Worm (Caenorhabditis elegans) whole organism, young adult: ENCODE results near the gene C17A2.3.

ENCODE experiments used
- B0019.2 ChIP-seq: fragments of 200-800 bp; sonication (Bioruptor generic); conservative IDR thresholded peaks from 2 replicates; pipeline ENCODE4 v1.3.6; 2022; ENCODE audit warnings: missing genetic modification reagents, missing genetic modification characterization, missing compliant biosample characterization
- D2030.7 ChIP-seq: fragments of 200-800 bp; sonication (Bioruptor generic); IDR thresholded peaks from 2 replicates; pipeline ENCODE4 v1.3.6; 2022; ENCODE audit warnings: missing genetic modification reagents, missing genetic modification characterization, missing compliant biosample characterization
- F33H1.4 ChIP-seq: fragments of 200-800 bp; sonication (Bioruptor generic); IDR thresholded peaks from 2 replicates; pipeline ENCODE4 v1.3.6; 2022; ENCODE audit warnings: missing genetic modification reagents, missing genetic modification characterization, missing compliant biosample characterization
- F49E8.2 ChIP-seq: sonication (generic microtip); optimal IDR thresholded peaks from 3 replicates; lab custom pipeline; 2017; ENCODE audit warnings: missing genetic modification characterization, mild to moderate bottlenecking, missing compliant biosample characterization, antibody characterized with exemption, moderate library complexity; ENCODE audit not compliant: insufficient read depth
- F52B5.7 ChIP-seq: sonication (generic microtip); optimal IDR thresholded peaks from 2 replicates; lab custom pipeline; 2016; ENCODE audit warnings: mild to moderate bottlenecking, missing genetic modification characterization, missing compliant biosample characterization
- K11D2.4 ChIP-seq: fragments of 200-800 bp; sonication (Bioruptor generic); IDR thresholded peaks from 2 replicates; pipeline ENCODE4 v1.3.6; 2022; ENCODE audit warnings: missing genetic modification reagents, missing genetic modification characterization, missing compliant biosample characterization
- K12H6.12 ChIP-seq: fragments of 200-800 bp; sonication (Bioruptor generic); optimal IDR thresholded peaks from 2 replicates; lab custom pipeline; 2018; ENCODE audit warnings: mild to moderate bottlenecking, missing genetic modification characterization, missing compliant biosample characterization
- T07F8.4 ChIP-seq: sonication (generic microtip); optimal IDR thresholded peaks from 2 replicates; lab custom pipeline; 2016; ENCODE audit warnings: mild to moderate bottlenecking, missing genetic modification characterization, moderate library complexity, missing compliant biosample characterization
- Y53G8AR.9 ChIP-seq: fragments of 200-800 bp; sonication (Bioruptor generic); conservative IDR thresholded peaks from 2 replicates; pipeline ENCODE4 v1.3.6; 2022; ENCODE audit warnings: missing genetic modification reagents, missing genetic modification characterization, missing compliant biosample characterization
- Y67H2A.10 ChIP-seq: fragments of 200-800 bp; sonication (Bioruptor generic); conservative IDR thresholded peaks from 2 replicates; pipeline ENCODE4 v1.3.6; 2022; ENCODE audit warnings: missing genetic modification reagents, missing genetic modification characterization, missing compliant biosample characterization
- Y79H2A.3 ChIP-seq: fragments of 200-800 bp; sonication (Bioruptor generic); conservative IDR thresholded peaks from 2 replicates; pipeline ENCODE4 v1.3.6; 2022; ENCODE audit warnings: missing genetic modification reagents, missing genetic modification characterization, missing compliant biosample characterization
- akir-1 ChIP-seq: fragments of 200-800 bp; sonication (Bioruptor generic); optimal IDR thresholded peaks from 2 replicates; lab custom pipeline; 2018; ENCODE audit warnings: mild to moderate bottlenecking, missing genetic modification characterization, moderate library complexity, missing compliant biosample characterization
- attf-5 ChIP-seq: fragments of 200-800 bp; sonication (Bioruptor generic); optimal IDR thresholded peaks from 2 replicates; lab custom pipeline; 2018; ENCODE audit warnings: mild to moderate bottlenecking, missing genetic modification characterization, missing compliant biosample characterization
- cebp-1 ChIP-seq, 2 experiments: fragments of 200-800 bp in 1 of 2; sonication (Bioruptor generic) in 1 of 2; sonication (generic microtip) in 1 of 2; IDR thresholded peaks in 1 of 2; optimal IDR thresholded peaks in 1 of 2; 2 replicates each; pipeline versions ENCODE4 v1.3.6 to Lab custom; 2017 to 2022; ENCODE audit warnings: missing compliant biosample characterization in 2 of 2, missing genetic modification characterization in 2 of 2, mild to moderate bottlenecking in 1 of 2, missing genetic modification reagents in 1 of 2, moderate library complexity in 1 of 2
- ceh-100 ChIP-seq: fragments of 200-800 bp; sonication (Bioruptor generic); IDR thresholded peaks from 2 replicates; pipeline ENCODE4 v1.3.6; 2022; ENCODE audit warnings: missing genetic modification reagents, missing genetic modification characterization, missing compliant biosample characterization
- ceh-27 ChIP-seq: fragments of 200-800 bp; sonication (Bioruptor generic); optimal IDR thresholded peaks from 2 replicates; lab custom pipeline; 2018; ENCODE audit warnings: mild to moderate bottlenecking, missing genetic modification characterization, moderate library complexity, missing compliant biosample characterization
- dpl-1 ChIP-seq: fragments of 150-350 bp; optimal IDR thresholded peaks from 2 replicates; lab custom pipeline; 2014; ENCODE audit warnings: missing biosample characterization, missing genetic modification reagents, missing genetic modification characterization
- efl-1 ChIP-seq: fragments of 150-350 bp; optimal IDR thresholded peaks from 2 replicates; lab custom pipeline; 2014; ENCODE audit warnings: missing biosample characterization, missing genetic modification reagents, missing genetic modification characterization
- egl-18 ChIP-seq: fragments of 200-800 bp; sonication (Bioruptor generic); IDR thresholded peaks from 2 replicates; pipeline ENCODE4 v1.3.6; 2022; ENCODE audit warnings: missing genetic modification reagents, missing genetic modification characterization, missing compliant biosample characterization
- egrh-3 ChIP-seq: fragments of 200-800 bp; sonication (Bioruptor generic); IDR thresholded peaks from 2 replicates; pipeline ENCODE4 v1.3.6; 2022; ENCODE audit warnings: missing genetic modification reagents, missing genetic modification characterization, missing compliant biosample characterization
- fkh-3 ChIP-seq: sonication (generic microtip); optimal IDR thresholded peaks from 2 replicates; lab custom pipeline; 2016; ENCODE audit warnings: mild to moderate bottlenecking, missing genetic modification characterization, missing compliant biosample characterization
- gei-17 ChIP-seq: fragments of 200-800 bp; sonication (Bioruptor generic); optimal IDR thresholded peaks from 2 replicates; lab custom pipeline; 2018; ENCODE audit warnings: mild to moderate bottlenecking, missing genetic modification characterization, missing compliant biosample characterization
- hmg-1.2 ChIP-seq: fragments of 200-800 bp; sonication (Bioruptor generic); IDR thresholded peaks from 2 replicates; pipeline ENCODE4 v1.3.6; 2022; ENCODE audit warnings: missing genetic modification reagents, missing genetic modification characterization, missing compliant biosample characterization
- hrde-1 ChIP-seq: sonication (generic microtip); optimal IDR thresholded peaks from 2 replicates; lab custom pipeline; 2016; ENCODE audit warnings: missing genetic modification characterization, mild to moderate bottlenecking, missing compliant biosample characterization, moderate library complexity, missing genotype, missing genetic modification reagents, borderline replicate concordance
- let-607 ChIP-seq, 2 experiments: fragments of 200-800 bp in 1 of 2; sonication (Bioruptor generic) in 1 of 2; sonication (generic microtip) in 1 of 2; optimal IDR thresholded peaks; 2 replicates each; lab custom pipeline; 2016 to 2018; ENCODE audit warnings: mild to moderate bottlenecking in 2 of 2, missing compliant biosample characterization in 2 of 2, missing genetic modification characterization in 2 of 2, moderate library complexity in 2 of 2, missing genotype in 1 of 2
- lsy-27 ChIP-seq: sonication (generic microtip); optimal IDR thresholded peaks from 2 replicates; lab custom pipeline; 2017; ENCODE audit warnings: missing genetic modification characterization, mild to moderate bottlenecking, missing compliant biosample characterization, antibody characterized with exemption, missing genotype, borderline replicate concordance; ENCODE audit not compliant: insufficient read depth
- madf-6 ChIP-seq: fragments of 200-800 bp; sonication (Bioruptor generic); IDR thresholded peaks from 2 replicates; pipeline ENCODE4 v1.3.6; 2022; ENCODE audit warnings: missing genetic modification reagents, missing genetic modification characterization, missing compliant biosample characterization
- nhr-80 ChIP-seq: sonication (generic microtip); optimal IDR thresholded peaks from 2 replicates; lab custom pipeline; 2016; ENCODE audit warnings: missing genetic modification characterization, missing compliant biosample characterization
- pbrm-1 ChIP-seq: fragments of 200-800 bp; sonication (Bioruptor generic); IDR thresholded peaks from 2 replicates; pipeline ENCODE4 v1.3.6; 2022; ENCODE audit warnings: missing genetic modification reagents, missing genetic modification characterization, missing compliant biosample characterization
- rec-8 ChIP-seq, 2 experiments: sonication (generic microtip); optimal IDR thresholded peaks; 2 replicates each; lab custom pipeline; 2016; ENCODE audit warnings: mild to moderate bottlenecking in 2 of 2, missing genetic modification characterization in 2 of 2, missing genetic modification reagents in 2 of 2, missing genotype in 2 of 2, missing biosample characterization in 1 of 2, missing compliant biosample characterization in 1 of 2, moderate library complexity in 1 of 2
- repo-1 ChIP-seq: sonication (generic microtip); optimal IDR thresholded peaks from 2 replicates; lab custom pipeline; 2017; ENCODE audit warnings: mild to moderate bottlenecking, missing genetic modification characterization, missing compliant biosample characterization
- rpc-1 ChIP-seq, 2 experiments: fragments of 150-350 bp in 1 of 2; sonication (generic microtip) in 1 of 2; optimal IDR thresholded peaks; 2 replicates each; lab custom pipeline; 2014 to 2018; ENCODE audit warnings: missing biosample characterization in 1 of 2, missing genetic modification characterization in 1 of 2, missing genetic modification reagents in 1 of 2, missing genotype in 1 of 2
- snpc-1.3 ChIP-seq: sonication (generic microtip); optimal IDR thresholded peaks from 2 replicates; lab custom pipeline; 2017; ENCODE audit warnings: missing genetic modification characterization, mild to moderate bottlenecking, missing compliant biosample characterization, antibody characterized with exemption, moderate library complexity, missing genotype, missing genetic modification reagents; ENCODE audit not compliant: insufficient read depth
- snpc-4 ChIP-seq, 5 experiments: fragments of 150-350 bp in 1 of 5; sonication (generic microtip) in 4 of 5; optimal IDR thresholded peaks; 2 replicates each; lab custom pipeline; 2014 to 2018; ENCODE audit warnings: missing genetic modification characterization in 5 of 5, missing biosample characterization in 3 of 5, antibody characterized with exemption in 2 of 5, mild to moderate bottlenecking in 2 of 5, missing compliant biosample characterization in 2 of 5, missing genotype in 2 of 5, moderate library complexity in 2 of 5, missing genetic modification reagents in 1 of 5
- somi-1 ChIP-seq: fragments of 200-800 bp; sonication (Bioruptor generic); optimal IDR thresholded peaks from 2 replicates; lab custom pipeline; 2018; ENCODE audit warnings: mild to moderate bottlenecking, missing genetic modification characterization, missing compliant biosample characterization
- sptf-2 ChIP-seq: fragments of 200-800 bp; sonication (Bioruptor generic); optimal IDR thresholded peaks from 2 replicates; lab custom pipeline; 2018; ENCODE audit warnings: mild to moderate bottlenecking, missing genetic modification characterization, missing compliant biosample characterization
- tbp1 ChIP-seq: fragments of 200-800 bp; sonication (Bioruptor generic); optimal IDR thresholded peaks from 2 replicates; lab custom pipeline; 2018; ENCODE audit warnings: mild to moderate bottlenecking, missing genetic modification characterization, missing compliant biosample characterization
- tbx-9 ChIP-seq: sonication (generic microtip); optimal IDR thresholded peaks from 2 replicates; lab custom pipeline; 2016; ENCODE audit warnings: borderline replicate concordance, missing genetic modification characterization, inconsistent platforms, missing compliant biosample characterization
- unc-130 ChIP-seq: sonication (generic microtip); optimal IDR thresholded peaks from 2 replicates; lab custom pipeline; 2016; ENCODE audit warnings: missing genetic modification reagents, missing genetic modification characterization, missing compliant biosample characterization
- unc-62 ChIP-seq: fragments of 150-350 bp; optimal IDR thresholded peaks from 2 replicates; lab custom pipeline; 2014; ENCODE audit warnings: missing biosample characterization, missing genetic modification reagents, missing genetic modification characterization
- zfh-2 ChIP-seq: fragments of 200-800 bp; sonication (Bioruptor generic); conservative IDR thresholded peaks from 2 replicates; pipeline ENCODE4 v1.3.6; 2022; ENCODE audit warnings: missing genetic modification reagents, missing genetic modification characterization, missing compliant biosample characterization
- ztf-18 ChIP-seq: sonication (generic microtip); optimal IDR thresholded peaks from 2 replicates; lab custom pipeline; 2016; ENCODE audit warnings: missing genotype, mild to moderate bottlenecking, missing genetic modification characterization, missing compliant biosample characterization
- ztf-26 ChIP-seq: sonication (generic microtip); optimal IDR thresholded peaks from 2 replicates; lab custom pipeline; 2017; ENCODE audit warnings: missing genetic modification characterization, missing compliant biosample characterization

C17A2.3 gene

ce11 chrII:3832383-3832782 is 11.0 kb upstream of the C17A2.3 start, which contains the start of gene F54D10.9:
Gene F54D10.9 (minus strand): TSS chrII:3832483.
- TF ChIP-seq hrde-1 (no peak), egrh-3 (GFP tag; lab: Robert Waterston, UW) (no peak), tbx-9 (no peak), K12H6.12 (no peak), unc-130 (GFP tag; lab: Kevin White, UChicago) (no peak), lsy-27 (tag; lab: Kevin White, UChicago) (no peak), nhr-80 (tag; lab: Kevin White, UChicago) (no peak), snpc-1.3 (no peak), madf-6 (GFP tag; lab: Robert Waterston, UW) (no peak), ztf-26 (no peak), rec-8 (tag; optimal IDR thresholded peaks at IDR 0.05; lab: Kevin White, UChicago) (no peak), akir-1 (no peak)

DNA sequence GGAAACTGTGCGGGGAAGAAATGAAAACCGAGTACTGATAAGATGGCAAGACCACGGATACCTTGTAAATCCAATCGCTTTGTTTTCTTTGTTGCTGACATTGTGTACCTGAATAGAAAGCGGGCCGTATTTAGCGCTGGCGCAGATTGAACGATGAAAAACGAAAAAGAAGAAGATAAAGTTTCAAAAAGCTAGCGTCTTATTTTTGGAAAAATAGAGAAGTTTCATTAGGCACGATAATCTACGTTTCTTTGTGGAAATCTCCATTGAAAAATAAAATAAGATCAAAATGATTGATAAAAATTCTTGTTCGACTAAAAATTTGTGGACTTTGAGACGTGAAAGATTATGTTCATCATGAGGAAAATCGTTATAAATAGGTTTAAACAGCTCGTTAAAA is 7.5 kb upstream of the C17A2.3 start, which contains the start of gene oac-4:
TSS of gene oac-4 (minus strand) at position 101 of the 400 bp plus-strand sequence.
- TF ChIP-seq dpl-1 (GFP tag; lab: Kevin White, UChicago): no peak
- no peak for TF ChIP-seq F49E8.2 (tag; lab: Kevin White, UChicago)
- no peak for TF ChIP-seq rpc-1 (optimal IDR thresholded peaks at IDR 0.05; lab: Kevin White, UChicago)
- TF ChIP-seq rpc-1 (tag; optimal IDR thresholded peaks at IDR 0.05; lab: Kevin White, UChicago): no peak
- no peak for TF ChIP-seq fkh-3 (tag; lab: Kevin White, UChicago)
- TF ChIP-seq T07F8.4 (tag; lab: Kevin White, UChicago): no peak
- no peak for TF ChIP-seq Y67H2A.10
- no peak for TF ChIP-seq hmg-1.2 (GFP tag; lab: Robert Waterston, UW)
- no peak for TF ChIP-seq ztf-18
- TF ChIP-seq pbrm-1 (GFP tag; lab: Robert Waterston, UW): no peak
- TF ChIP-seq unc-62 (GFP tag; lab: Kevin White, UChicago): no peak
- no peak for TF ChIP-seq efl-1 (GFP tag; lab: Kevin White, UChicago)
- no peak for TF ChIP-seq repo-1 (tag; lab: Kevin White, UChicago)
- no peak for TF ChIP-seq attf-5
- TF ChIP-seq sptf-2: no peak
- TF ChIP-seq snpc-4 (GFP tag; optimal IDR thresholded peaks at IDR 0.05; lab: Kevin White, UChicago): no peak
- TF ChIP-seq snpc-4 (tag; optimal IDR thresholded peaks at IDR 0.05; lab: Kevin White, UChicago): no peak
- no peak for TF ChIP-seq F52B5.7 (tag; lab: Kevin White, UChicago)

DNA sequence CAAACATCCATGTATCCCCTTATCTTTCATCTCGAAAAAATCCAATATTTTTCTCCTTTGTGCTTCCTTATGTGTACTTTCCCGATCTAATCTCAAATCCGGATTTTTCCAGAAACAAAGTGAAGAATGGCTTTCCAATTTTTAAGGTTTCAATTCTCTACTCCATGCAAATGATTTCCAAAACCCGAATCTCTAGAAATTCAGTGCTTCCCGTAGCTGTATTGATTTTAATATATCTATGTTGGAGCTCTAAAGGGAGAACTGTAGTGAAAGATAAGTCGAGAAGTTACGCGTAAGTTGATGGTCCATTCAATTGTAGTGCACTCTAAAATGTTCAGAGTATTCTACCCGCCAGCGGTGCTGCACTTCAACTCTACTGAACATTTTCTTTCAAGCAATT is 3.8 kb upstream of the C17A2.3 start, which contains the start of gene C17A2.4:
TSS of gene C17A2.4 (plus strand) at position 301 of the 400 bp plus-strand sequence.
- TF ChIP-seq F33H1.4 (no peak), ceh-27 (GFP tag; lab: Kevin White, UChicago) (no peak), Y79H2A.3 (GFP tag; lab: Robert Waterston, UW) (no peak), B0019.2 (GFP tag; lab: Robert Waterston, UW) (no peak), let-607 (tag; optimal IDR thresholded peaks at IDR 0.05; lab: Kevin White, UChicago) (no peak), ztf-18 (no peak), ceh-100 (GFP tag; lab: Robert Waterston, UW) (no peak), tbp1 (no peak), D2030.7 (no peak), egl-18 (no peak), cebp-1 (GFP tag; IDR thresholded peaks at IDR 0.05; lab: Robert Waterston, UW) (no peak), cebp-1 (tag; optimal IDR thresholded peaks at IDR 0.05; lab: Kevin White, UChicago) (no peak), zfh-2 (GFP tag; lab: Robert Waterston, UW) (no peak), madf-6 (GFP tag; lab: Robert Waterston, UW) (no peak), K11D2.4 (GFP tag; lab: Robert Waterston, UW) (no peak), repo-1 (tag; lab: Kevin White, UChicago) (no peak), gei-17 (GFP tag; lab: Kevin White, UChicago) (no peak), somi-1 (no peak), Y53G8AR.9 (GFP tag; lab: Robert Waterston, UW) (no peak)
